Worm (Caenorhabditis elegans) whole organism, early embryonic: Measurements from ENCODE around the gene sri-40.

Experiments used
- B0310.2 ChIP-seq: sonication (generic microtip); optimal IDR thresholded peaks from 2 replicates; lab custom pipeline; 2016; ENCODE audit warnings: mild to moderate bottlenecking, missing genetic modification characterization, missing compliant biosample characterization
- aly-1 ChIP-seq: sonication (generic microtip); optimal IDR thresholded peaks from 2 replicates; lab custom pipeline; 2016; ENCODE audit warnings: missing genetic modification characterization, missing compliant biosample characterization
- ama-1 ChIP-seq: fragments of 150-350 bp; optimal IDR thresholded peaks from 2 replicates; lab custom pipeline; 2014
- ceh-13 ChIP-seq: fragments of 200-800 bp; sonication (Bioruptor generic); optimal IDR thresholded peaks from 2 replicates; lab custom pipeline; 2018; ENCODE audit warnings: mild to moderate bottlenecking, missing genetic modification characterization, missing compliant biosample characterization
- ceh-36 ChIP-seq: sonication (generic microtip); optimal IDR thresholded peaks from 2 replicates; lab custom pipeline; 2016; ENCODE audit warnings: missing genetic modification characterization, inconsistent platforms, missing compliant biosample characterization
- flt-1 ChIP-seq: fragments of 200-800 bp; sonication (Bioruptor generic); IDR thresholded peaks from 2 replicates; pipeline ENCODE4 v1.3.6; 2022; ENCODE audit warnings: missing genetic modification characterization, missing compliant biosample characterization
- hmbx-1 ChIP-seq: sonication (generic microtip); optimal IDR thresholded peaks from 2 replicates; lab custom pipeline; 2016; ENCODE audit warnings: mild to moderate bottlenecking, missing genetic modification characterization, missing compliant biosample characterization
- hmg-4 ChIP-seq: fragments of 200-800 bp; sonication (Bioruptor generic); optimal IDR thresholded peaks from 2 replicates; lab custom pipeline; 2018; ENCODE audit warnings: mild to moderate bottlenecking, missing genetic modification characterization, missing compliant biosample characterization
- hnd-1 ChIP-seq: sonication (generic microtip); optimal IDR thresholded peaks from 2 replicates; lab custom pipeline; 2016; ENCODE audit warnings: missing genetic modification characterization, missing compliant biosample characterization
- pes-1 ChIP-seq: fragments of 200-800 bp; sonication (Bioruptor generic); IDR thresholded peaks from 2 replicates; pipeline ENCODE4 v1.3.6; 2022; ENCODE audit warnings: missing genetic modification reagents, missing genetic modification characterization, missing compliant biosample characterization
- scrt-1 ChIP-seq: fragments of 200-800 bp; sonication (Bioruptor generic); IDR thresholded peaks from 2 replicates; pipeline ENCODE4 v1.3.6; 2022; ENCODE audit warnings: missing genetic modification characterization, missing compliant biosample characterization
- sea-1 ChIP-seq: fragments of 200-800 bp; sonication (Bioruptor generic); conservative IDR thresholded peaks from 2 replicates; pipeline ENCODE4 v1.3.6; 2022; ENCODE audit warnings: missing genetic modification characterization, missing compliant biosample characterization
- tbx-11 ChIP-seq: fragments of 200-800 bp; sonication (Bioruptor generic); IDR thresholded peaks from 2 replicates; pipeline ENCODE4 v1.3.6; 2022; ENCODE audit warnings: missing genetic modification characterization, missing compliant biosample characterization
- tra-4 ChIP-seq: sonication (generic microtip); optimal IDR thresholded peaks from 2 replicates; lab custom pipeline; 2017; ENCODE audit warnings: missing genetic modification characterization, missing compliant biosample characterization

DNA sequence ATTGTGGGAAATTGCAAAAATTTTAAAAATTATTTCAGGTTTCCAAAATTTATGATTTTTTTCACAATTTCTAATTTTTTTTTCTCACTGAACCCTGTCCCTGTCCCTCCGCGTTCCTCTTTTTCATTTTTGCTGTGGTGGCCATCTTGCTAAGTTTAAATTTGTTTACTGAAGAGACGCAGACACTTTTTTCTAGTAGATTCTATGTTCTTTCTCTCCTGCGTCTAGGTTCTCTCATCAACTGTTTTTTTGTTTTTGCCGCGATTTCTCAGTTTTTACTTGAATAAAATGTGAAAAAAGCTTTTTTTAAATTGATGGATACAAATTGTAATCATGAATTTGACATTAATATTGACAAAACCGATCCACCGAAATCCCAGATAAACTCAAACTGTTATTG is 31.5 kb downstream of the sri-40 start, which contains the start of gene ZC239.6:
- TF ChIP-seq ceh-36 (no peak), ama-1 (no peak), scrt-1 (GFP tag; lab: Robert Waterston, UW) (no peak), pes-1 (GFP tag; lab: Robert Waterston, UW) (no peak), flt-1 (GFP tag; lab: Robert Waterston, UW) (no peak), tra-4 (tag; lab: Kevin White, UChicago) (no peak), hmbx-1 (tag; lab: Kevin White, UChicago) (no peak), tbx-11 (no peak), hmg-4 (GFP tag; lab: Kevin White, UChicago) (no peak), hnd-1 (tag; lab: Kevin White, UChicago) (no peak), sea-1 (GFP tag; lab: Robert Waterston, UW) (no peak), B0310.2 (tag; lab: Kevin White, UChicago) (no peak), ceh-13 (GFP tag; lab: Kevin White, UChicago) (no peak), aly-1 (tag; lab: Kevin White, UChicago) (no peak)
